Worm (Caenorhabditis elegans) whole organism, L2 larva: Measurements from ENCODE around the gene H17B01.2.
"Not testable (repeated sequence)": the region's sequence is repeated elsewhere in the genome, so short reads cannot be mapped to it uniquely, and the experiment has no call there.

Experiments
- Y55F3AM.14 ChIP-seq: fragments of 200-800 bp; sonication (Bioruptor generic); optimal IDR thresholded peaks from 2 replicates; lab custom pipeline; 2018; ENCODE audit warnings: mild to moderate bottlenecking, missing genetic modification characterization, missing compliant biosample characterization
- ZK546.5 ChIP-seq: sonication (generic microtip); optimal IDR thresholded peaks from 2 replicates; lab custom pipeline; 2017; ENCODE audit warnings: missing biosample characterization, missing genetic modification characterization
- alr-1 ChIP-seq: fragments of 150-350 bp; optimal IDR thresholded peaks from 2 replicates; lab custom pipeline; 2014; ENCODE audit warnings: missing biosample characterization, missing genetic modification characterization
- ama-1 ChIP-seq: fragments of 150-350 bp; optimal IDR thresholded peaks from 2 replicates; lab custom pipeline; 2018; ENCODE audit warnings: inconsistent platforms
- ceh-16 ChIP-seq: fragments of 150-350 bp; optimal IDR thresholded peaks from 2 replicates; lab custom pipeline; 2014; ENCODE audit warnings: missing biosample characterization, missing genetic modification characterization
- crh-2 ChIP-seq: sonication (generic microtip); optimal IDR thresholded peaks from 2 replicates; lab custom pipeline; 2017; ENCODE audit warnings: missing biosample characterization, missing genetic modification characterization
- dmd-4 ChIP-seq: sonication (generic microtip); optimal IDR thresholded peaks from 2 replicates; lab custom pipeline; 2017; ENCODE audit warnings: missing biosample characterization, missing genetic modification characterization
- egl-27 ChIP-seq: sonication (generic microtip); optimal IDR thresholded peaks from 3 replicates; lab custom pipeline; 2017; ENCODE audit warnings: missing biosample characterization, missing genetic modification reagents, missing genetic modification characterization
- elt-1 ChIP-seq: fragments of 150-350 bp; optimal IDR thresholded peaks from 2 replicates; lab custom pipeline; 2014; ENCODE audit warnings: missing biosample characterization, missing genetic modification characterization
- elt-3 ChIP-seq: sonication (generic microtip); optimal IDR thresholded peaks from 2 replicates; lab custom pipeline; 2017; ENCODE audit warnings: missing biosample characterization, missing genetic modification characterization
- fos-1 ChIP-seq: fragments of 150-350 bp; optimal IDR thresholded peaks from 2 replicates; lab custom pipeline; 2014; ENCODE audit warnings: missing biosample characterization, missing genetic modification characterization
- gmeb-1 ChIP-seq: fragments of 150-350 bp; optimal IDR thresholded peaks from 2 replicates; lab custom pipeline; 2014; ENCODE audit warnings: missing biosample characterization, missing genetic modification characterization
- lin-39 ChIP-seq: fragments of 150-350 bp; optimal IDR thresholded peaks from 2 replicates; lab custom pipeline; 2014; ENCODE audit warnings: missing biosample characterization, missing genetic modification reagents, missing genetic modification characterization
- lsy-2 ChIP-seq, 2 experiments: fragments of 150-350 bp in 1 of 2; sonication (generic microtip) in 1 of 2; optimal IDR thresholded peaks; 2 replicates each; lab custom pipeline; 2014 to 2017; ENCODE audit warnings: missing biosample characterization in 2 of 2, missing genetic modification characterization in 2 of 2
- mab-5 ChIP-seq: fragments of 150-350 bp; optimal IDR thresholded peaks from 2 replicates; lab custom pipeline; 2014; ENCODE audit warnings: missing biosample characterization, missing genetic modification characterization
- mdl-1 ChIP-seq, 2 experiments: fragments of 150-350 bp in 1 of 2; sonication (generic microtip) in 1 of 2; optimal IDR thresholded peaks; 2 replicates each; lab custom pipeline; 2017; ENCODE audit warnings: missing biosample characterization in 2 of 2, missing genetic modification characterization in 2 of 2
- nhr-10 ChIP-seq: sonication (generic microtip); optimal IDR thresholded peaks from 2 replicates; lab custom pipeline; 2017; ENCODE audit warnings: missing biosample characterization, missing genetic modification characterization
- nhr-11 ChIP-seq: fragments of 150-350 bp; optimal IDR thresholded peaks from 2 replicates; lab custom pipeline; 2014; ENCODE audit warnings: missing biosample characterization, missing genetic modification characterization
- nhr-12 ChIP-seq: fragments of 150-350 bp; optimal IDR thresholded peaks from 2 replicates; lab custom pipeline; 2014; ENCODE audit warnings: missing biosample characterization, missing genetic modification characterization
- nhr-129 ChIP-seq: fragments of 150-350 bp; optimal IDR thresholded peaks from 2 replicates; lab custom pipeline; 2014; ENCODE audit warnings: missing biosample characterization, missing genetic modification characterization
- nhr-25 ChIP-seq: fragments of 150-350 bp; sonication (generic microtip); optimal IDR thresholded peaks from 3 replicates; lab custom pipeline; 2014; ENCODE audit warnings: missing biosample characterization, missing genetic modification characterization
- nhr-6 ChIP-seq: fragments of 150-350 bp; optimal IDR thresholded peaks from 2 replicates; lab custom pipeline; 2014; ENCODE audit warnings: missing biosample characterization, missing genetic modification characterization
- nhr-77 ChIP-seq: fragments of 150-350 bp; optimal IDR thresholded peaks from 2 replicates; lab custom pipeline; 2014; ENCODE audit warnings: missing biosample characterization, missing genetic modification characterization
- peb-1 ChIP-seq: fragments of 150-350 bp; optimal IDR thresholded peaks from 2 replicates; lab custom pipeline; 2014; ENCODE audit warnings: missing biosample characterization, missing genetic modification characterization
- skn-1 ChIP-seq: sonication (generic microtip); optimal IDR thresholded peaks from 2 replicates; lab custom pipeline; 2017; ENCODE audit warnings: missing biosample characterization, missing genetic modification characterization
- sma-3 ChIP-seq: sonication (generic microtip); optimal IDR thresholded peaks from 2 replicates; lab custom pipeline; 2016; ENCODE audit warnings: missing genetic modification reagents, missing genetic modification characterization, missing compliant biosample characterization
- snpc-4 ChIP-seq: fragments of 150-350 bp; optimal IDR thresholded peaks from 2 replicates; lab custom pipeline; 2014; ENCODE audit warnings: missing biosample characterization, missing genetic modification characterization
- unc-55 ChIP-seq: fragments of 150-350 bp; sonication (generic microtip); optimal IDR thresholded peaks from 3 replicates; lab custom pipeline; 2014; ENCODE audit warnings: missing biosample characterization, missing genetic modification reagents, missing genetic modification characterization
- zag-1 ChIP-seq: fragments of 150-350 bp; optimal IDR thresholded peaks from 2 replicates; lab custom pipeline; 2014; ENCODE audit warnings: missing biosample characterization, missing genetic modification characterization
- ztf-1 ChIP-seq: fragments of 200-800 bp; sonication (Bioruptor generic); conservative IDR thresholded peaks from 2 replicates; pipeline ENCODE4 v1.3.6; 2022; ENCODE audit warnings: missing genetic modification characterization, missing compliant biosample characterization
- ztf-11 ChIP-seq: sonication (generic microtip); optimal IDR thresholded peaks from 2 replicates; lab custom pipeline; 2017; ENCODE audit warnings: missing biosample characterization, missing genetic modification characterization

Gene H17B01.2

DNA sequence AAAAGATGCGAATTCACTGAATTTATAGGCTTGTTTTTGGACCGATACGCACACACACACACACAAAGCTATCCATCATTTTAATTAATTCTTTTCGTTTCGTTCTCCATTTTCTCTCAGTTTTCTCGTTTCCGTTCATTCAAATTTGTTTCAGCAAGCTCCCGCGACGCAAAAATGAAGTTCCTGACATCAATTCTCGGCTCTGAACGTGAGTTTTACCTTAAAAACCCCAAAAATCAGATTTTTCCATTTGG lies 32.1 kb upstream of the H17B01.2 start, which contains the start of gene Y51H7C.3:
Gene Y51H7C.3 (plus strand): TSS at position 155 of the 254 bp plus-strand sequence.
- TF ChIP-seq skn-1 (tag; lab: Kevin White, UChicago) = no peak
- TF ChIP-seq lin-39 (tag; lab: Kevin White, UChicago) = no peak
- TF ChIP-seq snpc-4 (tag; lab: Kevin White, UChicago) = no peak
- no peak for TF ChIP-seq fos-1 (tag; lab: Kevin White, UChicago)
- no peak for TF ChIP-seq elt-3 (tag; lab: Kevin White, UChicago)
- TF ChIP-seq egl-27 (tag; lab: Kevin White, UChicago) = no peak
- TF ChIP-seq elt-1 (tag; lab: Kevin White, UChicago) = no peak

DNA sequence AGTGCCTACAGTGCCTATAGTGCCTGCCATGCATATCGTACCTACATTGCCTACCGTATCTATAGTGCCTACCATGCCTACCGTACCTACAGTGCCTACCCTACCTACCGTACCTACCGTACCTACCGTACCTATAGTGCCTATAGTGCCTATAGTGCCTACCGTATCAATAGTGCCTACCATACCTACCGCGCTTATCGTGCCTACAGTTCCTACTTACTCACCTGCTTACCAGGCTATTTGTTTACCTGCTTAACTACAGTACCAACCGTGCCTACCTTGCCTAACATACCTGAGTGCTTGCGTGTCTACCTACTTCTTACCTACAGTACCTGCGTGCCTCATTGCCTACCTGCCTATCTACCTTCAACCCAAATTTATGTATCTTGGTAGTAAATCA lies 28.9 kb upstream of the H17B01.2 start:
- TF ChIP-seq ztf-1 (GFP tag; lab: Robert Waterston, UW) (no peak), dmd-4 (tag; lab: Kevin White, UChicago) (no peak), mdl-1 (tag; optimal IDR thresholded peaks at IDR 0.05; lab: Kevin White, UChicago) (no peak), nhr-77 (no peak), nhr-11 (tag; lab: Kevin White, UChicago) (no peak), Y55F3AM.14 (GFP tag; lab: Kevin White, UChicago) (no peak), nhr-6 (tag; lab: Kevin White, UChicago) (no peak), ztf-11 (no peak), skn-1 (tag; lab: Kevin White, UChicago) (no peak), nhr-129 (tag; lab: Kevin White, UChicago) (no peak), ZK546.5 (tag; lab: Kevin White, UChicago) (no peak), alr-1 (no peak)

DNA sequence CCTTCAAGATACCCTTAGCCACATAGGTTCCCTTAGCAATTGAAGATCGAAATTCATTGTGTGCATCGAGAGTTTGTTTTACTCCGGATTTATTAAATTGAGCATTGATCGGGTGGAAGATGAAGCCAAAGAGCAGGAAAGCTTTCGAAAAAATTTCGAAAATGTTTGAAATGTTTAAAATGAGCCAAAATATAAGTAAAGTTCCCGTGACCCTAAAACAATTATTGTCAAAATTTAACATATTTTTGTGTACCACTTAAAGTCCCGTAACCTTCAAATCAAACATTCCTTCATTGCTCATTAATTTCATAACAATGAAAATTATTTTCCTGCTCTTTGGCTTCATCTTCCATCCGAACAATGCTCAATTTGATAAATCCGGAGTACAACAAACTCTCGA lies 25.5 kb upstream of the H17B01.2 start, which contains the start of gene scl-17:
Gene scl-17 (plus strand): TSS at position 301 of the 400 bp plus-strand sequence.
- TF ChIP-seq ceh-16 (tag; lab: Kevin White, UChicago) (no peak), crh-2 (tag; lab: Kevin White, UChicago) (no peak), egl-27 (tag; lab: Kevin White, UChicago) (no peak), ztf-11 (no peak), nhr-25 (no peak), nhr-10 (tag; lab: Kevin White, UChicago) (no peak), peb-1 (tag; lab: Kevin White, UChicago) (no peak), mab-5 (tag; lab: Kevin White, UChicago) (no peak), ZK546.5 (tag; lab: Kevin White, UChicago) (no peak), snpc-4 (tag; lab: Kevin White, UChicago) (no peak), ama-1 (no peak), sma-3 (GFP tag; lab: Kevin White, UChicago) (no peak), lsy-2 (tag; optimal IDR thresholded peaks at IDR 0.05; lab: Kevin White, UChicago) (no peak), nhr-129 (tag; lab: Kevin White, UChicago) (no peak), zag-1 (tag; lab: Kevin White, UChicago) (no peak), gmeb-1 (no peak)

DNA sequence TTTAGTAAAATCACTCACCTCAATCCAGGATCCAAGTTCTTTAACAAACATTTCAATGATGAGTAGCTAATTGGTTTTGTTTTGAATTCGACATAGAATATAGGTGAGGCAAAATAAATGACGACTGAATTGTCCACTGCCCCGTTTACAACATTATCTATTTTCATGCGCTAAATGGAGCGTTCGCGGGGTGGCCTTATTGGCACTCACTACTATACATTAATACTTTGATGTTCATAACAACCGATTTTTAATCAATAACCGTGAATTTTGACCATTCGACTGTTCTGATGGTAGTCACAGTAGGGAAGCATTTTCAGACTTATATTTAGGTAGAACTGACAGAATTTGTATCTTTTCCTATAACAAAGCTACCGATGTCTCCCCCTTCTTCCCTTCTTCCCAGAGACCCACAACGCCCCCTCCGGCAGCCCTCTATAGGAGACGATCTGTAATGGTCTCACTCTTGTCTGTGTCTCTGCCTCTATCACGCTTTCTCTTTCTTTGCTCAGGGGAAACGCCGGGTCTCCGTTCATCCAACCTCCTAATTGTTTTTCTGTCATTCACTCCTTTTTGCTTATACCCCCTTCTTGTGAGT lies 23.6 kb upstream of the H17B01.2 start, which contains the start of gene Y51H7C.12:
Gene Y51H7C.12 (minus strand): TSS at position 51 of the 598 bp plus-strand sequence.
- TF ChIP-seq zag-1, nhr-12, nhr-10 (tag; lab: Kevin White, UChicago): not testable (repeated sequence)

DNA sequence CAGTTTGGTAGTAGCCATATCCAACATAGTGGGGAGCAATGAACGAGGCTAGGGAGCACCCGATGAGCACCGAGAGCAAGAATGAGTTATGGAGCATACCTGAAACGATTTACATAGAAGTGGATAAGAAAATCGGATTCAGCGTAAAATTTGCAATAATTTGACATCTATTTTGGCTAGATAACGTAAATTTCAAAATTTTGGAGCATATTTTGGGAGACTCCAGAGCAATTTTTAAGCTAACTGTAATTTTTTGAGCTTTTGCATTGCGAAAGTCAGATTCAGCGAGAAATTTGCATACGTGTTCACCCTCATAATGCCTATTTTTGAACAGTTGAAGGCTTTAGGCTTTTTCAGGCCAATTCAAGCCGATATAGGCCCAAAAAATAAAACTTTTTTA lies 3.9 kb upstream of the H17B01.2 start, which contains the start of gene Y51H7C.13:
Gene Y51H7C.13 (minus strand): TSS at position 101 of the 400 bp plus-strand sequence.
- TF ChIP-seq zag-1 (tag; lab: Kevin White, UChicago) (no peak), lin-39 (tag; lab: Kevin White, UChicago) (no peak), elt-1 (tag; lab: Kevin White, UChicago) (no peak), ceh-16 (tag; lab: Kevin White, UChicago) (no peak), unc-55 (GFP tag; lab: Kevin White, UChicago) (no peak), lsy-2 (tag; optimal IDR thresholded peaks at IDR 0.05; lab: Kevin White, UChicago) (no peak), elt-3 (tag; lab: Kevin White, UChicago) (no peak), ztf-1 (GFP tag; lab: Robert Waterston, UW) (no peak)

DNA sequence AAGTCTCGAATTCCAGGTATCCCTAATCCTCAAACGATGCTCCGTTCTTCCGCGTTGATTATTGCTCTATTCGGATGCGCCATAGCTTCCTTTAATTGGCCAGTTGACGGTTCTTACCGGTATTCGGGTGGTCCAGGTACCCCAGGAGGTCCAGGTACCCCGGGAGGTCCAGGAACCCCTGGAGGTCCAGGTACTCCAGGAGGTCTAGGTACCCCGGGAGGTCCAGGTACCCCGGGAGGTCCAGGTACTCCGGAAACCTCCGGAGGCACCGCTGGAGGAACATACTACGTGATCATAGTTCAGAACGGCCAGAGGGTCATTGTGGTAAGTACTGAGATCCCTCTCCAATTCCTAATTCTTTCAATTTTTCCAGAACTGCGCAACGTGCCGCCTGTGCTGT lies 2.7 kb upstream of the H17B01.2 start, which contains the start of gene Y51H7C.1:
Gene Y51H7C.1 (plus strand): TSS at position 17 of the 400 bp plus-strand sequence.
- not testable (repeated sequence) for TF ChIP-seq lin-39 (tag; lab: Kevin White, UChicago); gmeb-1; nhr-10 (tag; lab: Kevin White, UChicago)
